Fruit fly (Drosophila melanogaster): ENCODE results near the gene Wnk.
A peak's percentile ranks its signal among the peaks of the same experiment; 100 is the strongest.

The Wnk gene

dm6 chr3L:21554752-21555151 is at the start of gene Wnk:
Wnk (minus strand) TSS chr3L:21554928.
- TF ChIP-seq Xbp1 (GFP tag; optimal IDR thresholded peaks at IDR 0.05) (no peak), Dp (GFP tag; optimal IDR thresholded peaks at IDR 0.05) (peak; percentile 35), Doc3 (GFP tag; IDR thresholded peaks at IDR 0.05; ENCODE audit: partially characterized antibody) (peak; percentile 62; the same call in 2 of the 3 replicates), cg (GFP tag; optimal IDR thresholded peaks at IDR 0.05) (peak; percentile 70), Dll (GFP tag; IDR thresholded peaks at IDR 0.05; ENCODE audit: partially characterized antibody) (peak; percentile 80), mld (GFP tag; IDR thresholded peaks at IDR 0.05; ENCODE audit: partially characterized antibody) (0 out of 3 replicates have a peak, but pooled peaks have one; percentile 62), CG7963 (GFP tag; IDR thresholded peaks at IDR 0.05; ENCODE audit: partially characterized antibody) (peak; percentile 75; the same call in 2 of the 3 replicates), MESR4 (GFP tag; optimal IDR thresholded peaks at IDR 0.05) (peak; percentile 89), trem (tag; optimal IDR thresholded peaks at IDR 0.05) (no peak), sna (GFP tag; IDR thresholded peaks at IDR 0.05; ENCODE audit: partially characterized antibody) (peak; percentile 75), Dref (GFP tag; IDR thresholded peaks at IDR 0.05) (peak; percentile 86), chinmo (GFP tag; IDR thresholded peaks at IDR 0.05; ENCODE audit: partially characterized antibody) (peak; percentile 80; the same call in 1 of the 4 replicates), bcd (GFP tag; optimal IDR thresholded peaks at IDR 0.05) (no peak), Sry-δ (GFP tag; optimal IDR thresholded peaks at IDR 0.05) (peak; percentile 67), amos (GFP tag; IDR thresholded peaks at IDR 0.05; ENCODE audit: partially characterized antibody) (peak; percentile 83), cato (GFP tag; optimal IDR thresholded peaks at IDR 0.05; ENCODE audit: borderline replicate concordance) (no peak), CG2129 (GFP tag; IDR thresholded peaks at IDR 0.05; ENCODE audit: partially characterized antibody) (0 out of 2 replicates have a peak, but pooled peaks have one; percentile 35), CG10321 (GFP tag; IDR thresholded peaks at IDR 0.05) (no peak), vnd (GFP tag; IDR thresholded peaks at IDR 0.05; ENCODE audit: partially characterized antibody) (peak; percentile 57), MTF-1 (GFP tag; optimal IDR thresholded peaks at IDR 0.05; ENCODE audit: borderline replicate concordance) (no peak), HmgZ (tag; optimal IDR thresholded peaks at IDR 0.05) (peak; percentile 30), dm (GFP tag; optimal IDR thresholded peaks at IDR 0.05) (no peak), CG2116 (GFP tag; optimal IDR thresholded peaks at IDR 0.05) (peak; percentile 60), Spps (tag; optimal IDR thresholded peaks at IDR 0.05) (no peak), Bteb2 (GFP tag; optimal IDR thresholded peaks at IDR 0.05) (no peak), CG13123 (GFP tag; optimal IDR thresholded peaks at IDR 0.05) (no peak), knrl (GFP tag; IDR thresholded peaks at IDR 0.05; ENCODE audit: partially characterized antibody) (peak; percentile 71), Pdp1 (GFP tag; optimal IDR thresholded peaks at IDR 0.05) (peak in 1 of 2 experiments; percentile 100), CG16813 (GFP tag; IDR thresholded peaks at IDR 0.05; ENCODE audit: partially characterized antibody) (peak; percentile 71), nmo (GFP tag; optimal IDR thresholded peaks at IDR 0.05) (no peak), ato (GFP tag; IDR thresholded peaks at IDR 0.05; ENCODE audit: partially characterized antibody) (peak; percentile 72), CG15073 (GFP tag; optimal IDR thresholded peaks at IDR 0.05) (no peak), CG30020 (tag; optimal IDR thresholded peaks at IDR 0.05) (peak; percentile 36), CG3995 (GFP tag; optimal IDR thresholded peaks at IDR 0.05) (peak; percentile 78), CG6791 (GFP tag; IDR thresholded peaks at IDR 0.05; ENCODE audit: partially characterized antibody) (peak; percentile 73), CG34224 (GFP tag; IDR thresholded peaks at IDR 0.05; ENCODE audit: partially characterized antibody) (peak; percentile 82), zen2 (GFP tag; IDR thresholded peaks at IDR 0.05; ENCODE audit: partially characterized antibody) (peak; percentile 68), Scr (GFP tag; IDR thresholded peaks at IDR 0.05; ENCODE audit: partially characterized antibody) (peak; percentile 73), hbn (GFP tag; IDR thresholded peaks at IDR 0.05; ENCODE audit: partially characterized antibody) (peak; percentile 82), MBD-R2 (GFP tag; IDR thresholded peaks at IDR 0.05) (peak; percentile 57; the same call in 1 of the 2 replicates), pzg (GFP tag; optimal IDR thresholded peaks at IDR 0.05) (peak; percentile 83), CG14860 (GFP tag; IDR thresholded peaks at IDR 0.05; ENCODE audit: partially characterized antibody) (peak; percentile 72), dmrt99B (tag; optimal IDR thresholded peaks at IDR 0.05) (no peak), CG12769 (tag; optimal IDR thresholded peaks at IDR 0.05) (no peak), CG4617 (GFP tag; optimal IDR thresholded peaks at IDR 0.05; ENCODE audit: borderline replicate concordance) (peak; percentile 62), CG17186 (GFP tag; optimal IDR thresholded peaks at IDR 0.05) (peak; percentile 35), inv (GFP tag; IDR thresholded peaks at IDR 0.05; ENCODE audit: partially characterized antibody) (peak; percentile 59)
